Worm (Caenorhabditis elegans): Measurements from ENCODE around the gene F40B5.2.

Gene F40B5.2

DNA sequence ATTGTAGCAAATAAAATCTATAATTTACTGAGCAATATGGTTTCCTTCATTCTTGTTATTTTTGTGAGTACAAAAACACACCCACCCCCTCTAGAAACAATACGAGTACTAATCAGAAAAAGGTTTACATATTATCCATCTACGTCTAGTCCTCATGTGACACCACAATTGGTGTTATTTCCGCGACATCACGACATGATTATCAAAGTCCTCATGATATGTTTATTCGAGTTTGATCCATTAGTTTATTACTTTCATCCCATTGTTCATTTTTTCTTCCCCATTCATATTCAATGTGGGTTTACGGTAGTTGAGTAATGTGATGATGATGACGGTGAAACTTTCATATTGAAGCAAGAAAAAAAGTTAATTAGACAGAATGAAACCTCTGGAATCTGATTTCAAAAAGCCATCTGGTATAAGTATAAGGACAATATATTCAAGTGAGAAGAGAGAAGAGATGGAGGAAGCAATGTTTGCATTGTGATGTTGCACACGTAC lies 13.3 kb upstream of the F40B5.2 start:
- TF ChIP-seq ekl-4 (GFP tag; IDR thresholded peaks at IDR 0.05) (no peak), egl-44 (GFP tag; IDR thresholded peaks at IDR 0.05) (no peak), pbrm-1 (GFP tag; IDR thresholded peaks at IDR 0.05) (no peak), aptf-2 (GFP tag; conservative IDR thresholded peaks at IDR 0.05) (no peak), Y79H2A.3 (GFP tag; conservative IDR thresholded peaks at IDR 0.05) (no peak)

ce11 chrX:8355350-8355749 lies 12.3 kb upstream of the F40B5.2 start:
- TF ChIP-seq ceh-27 (GFP tag; optimal IDR thresholded peaks at IDR 0.05): no peak
- no peak for TF ChIP-seq die-1 (tag; optimal IDR thresholded peaks at IDR 0.05)
- TF ChIP-seq nfya-1 (tag; optimal IDR thresholded peaks at IDR 0.05; ENCODE audit: borderline replicate concordance, insufficient read depth): no peak
- peak; percentile 94 for TF ChIP-seq nhr-80 (tag; optimal IDR thresholded peaks at IDR 0.05)
- TF ChIP-seq Y79H2A.3 (GFP tag; conservative IDR thresholded peaks at IDR 0.05): no peak
- TF ChIP-seq nhr-90 (tag; optimal IDR thresholded peaks at IDR 0.05): peak; percentile 9
- no peak for TF ChIP-seq mel-28 (tag; optimal IDR thresholded peaks at IDR 0.05; ENCODE audit: borderline replicate concordance)
- TF ChIP-seq ekl-4 (GFP tag; IDR thresholded peaks at IDR 0.05): no peak
- TF ChIP-seq nhr-179 (tag; optimal IDR thresholded peaks at IDR 0.05): no peak
- TF ChIP-seq mcd-1 (GFP tag; IDR thresholded peaks at IDR 0.05): no peak
- TF ChIP-seq xnd-1 (tag; optimal IDR thresholded peaks at IDR 0.05): no peak
- no peak for TF ChIP-seq Y56A3A.18 (GFP tag; IDR thresholded peaks at IDR 0.05)
- TF ChIP-seq ztf-28 (GFP tag; IDR thresholded peaks at IDR 0.05): no peak

- TF ChIP-seq bed-2 (GFP tag; IDR thresholded peaks at IDR 0.05): no peak
- TF ChIP-seq lag-1 (GFP tag; IDR thresholded peaks at IDR 0.05): no peak
- no peak for TF ChIP-seq lin-40 (tag; optimal IDR thresholded peaks at IDR 0.05)
- peak; percentile 51 for TF ChIP-seq nhr-80 (tag; optimal IDR thresholded peaks at IDR 0.05)
These were observed 11.3 kb upstream of the F40B5.2 start for ce11 chrX:8356305-8356704.

- TF ChIP-seq lsl-1 (GFP tag; optimal IDR thresholded peaks at IDR 0.05) (no peak), madf-8 (GFP tag; conservative IDR thresholded peaks at IDR 0.05) (no peak), sdz-38 (tag; optimal IDR thresholded peaks at IDR 0.05) (no peak), K11D2.4 (GFP tag; IDR thresholded peaks at IDR 0.05) (no peak), ztf-18 (tag; optimal IDR thresholded peaks at IDR 0.05) (no peak), F57C9.4 (tag; optimal IDR thresholded peaks at IDR 0.05) (no peak), Y67H2A.10 (GFP tag; conservative IDR thresholded peaks at IDR 0.05) (no peak), ceh-40 (GFP tag; IDR thresholded peaks at IDR 0.05) (no peak), tlf-1 (GFP tag; optimal IDR thresholded peaks at IDR 0.05) (no peak), aptf-2 (GFP tag; conservative IDR thresholded peaks at IDR 0.05) (no peak), egrh-3 (GFP tag; IDR thresholded peaks at IDR 0.05) (no peak), somi-1 (GFP tag; optimal IDR thresholded peaks at IDR 0.05) (no peak), pha-4 (tag; optimal IDR thresholded peaks at IDR 0.05) (no peak), attf-3 (GFP tag; conservative IDR thresholded peaks at IDR 0.05) (no peak)
These were observed 5.3 kb upstream of the F40B5.2 start for ce11 chrX:8362379-8362778.

ce11 chrX:8368210-8368609 lies 557 bp downstream of the F40B5.2 start:
- TF ChIP-seq F55B11.4 (tag; optimal IDR thresholded peaks at IDR 0.05; ENCODE audit: borderline replicate concordance, insufficient read depth) (no peak), hlh-26 (GFP tag; conservative IDR thresholded peaks at IDR 0.05) (no peak), B0019.2 (GFP tag; conservative IDR thresholded peaks at IDR 0.05) (no peak), nfyb-1 (GFP tag; IDR thresholded peaks at IDR 0.05) (no peak), cebp-2 (GFP tag; IDR thresholded peaks at IDR 0.05) (no peak), F49E8.2 (tag; optimal IDR thresholded peaks at IDR 0.05; ENCODE audit: insufficient read depth) (no peak), D2030.7 (GFP tag; IDR thresholded peaks at IDR 0.05) (no peak), sdz-38 (tag; optimal IDR thresholded peaks at IDR 0.05) (no peak), snpc-1.1 (tag; optimal IDR thresholded peaks at IDR 0.05; ENCODE audit: insufficient read depth) (no peak), lin-26 (GFP tag; IDR thresholded peaks at IDR 0.05) (no peak), mxl-1 (tag; optimal IDR thresholded peaks at IDR 0.05) (no peak), nhr-120 (GFP tag; IDR thresholded peaks at IDR 0.05) (no peak), madf-6 (GFP tag; IDR thresholded peaks at IDR 0.05) (no peak)
